Fruit fly (Drosophila melanogaster): Measurements from ENCODE around the gene scf.

Gene scf

DNA sequence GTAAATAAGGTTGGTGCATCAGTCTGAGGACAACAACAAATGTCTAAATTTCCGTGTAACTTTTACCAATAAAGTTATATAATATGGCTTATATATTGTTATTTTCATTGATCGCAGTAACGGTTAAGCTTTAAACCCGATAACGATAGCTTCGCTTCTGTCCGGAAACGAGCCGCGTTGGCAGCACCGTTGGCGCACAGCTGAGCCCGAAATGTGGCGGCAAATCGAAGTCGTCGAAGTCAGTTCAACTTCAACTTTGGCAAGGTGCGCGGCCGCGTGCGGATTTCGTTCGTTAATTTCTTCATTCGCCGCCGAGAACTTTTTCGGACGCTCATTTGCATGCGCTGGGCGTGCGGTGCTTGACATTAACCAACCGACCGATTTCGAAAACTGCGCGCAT lies 19.8 kb downstream of the scf start, which contains the start of gene Myo61F (continued):
- TF ChIP-seq HLHmδ (GFP tag; optimal IDR thresholded peaks at IDR 0.05) (no peak), CG18764 (GFP tag; optimal IDR thresholded peaks at IDR 0.05) (no peak), Drgx (GFP tag; IDR thresholded peaks at IDR 0.05) (no peak), ham (GFP tag; IDR thresholded peaks at IDR 0.05) (no peak), CG17186 (GFP tag; optimal IDR thresholded peaks at IDR 0.05) (peak; percentile 72), gce (GFP tag; IDR thresholded peaks at IDR 0.05) (0 out of 3 replicates have a peak, but pooled peaks have one; percentile 23), ci (GFP tag; IDR thresholded peaks at IDR 0.05) (peak; percentile 34; the same call in 1 of the 3 replicates), Hr78 (GFP tag; optimal IDR thresholded peaks at IDR 0.05) (peak in 1 of 2 experiments; percentile 38), Nf-YC (tag; optimal IDR thresholded peaks at IDR 0.05) (no peak), Aef1 (GFP tag; IDR thresholded peaks at IDR 0.05) (no peak), Doc2 (GFP tag; IDR thresholded peaks at IDR 0.05) (no peak), Pdp1 (GFP tag; optimal IDR thresholded peaks at IDR 0.05) (peak in 1 of 2 experiments; percentile 94), CG18262 (tag; optimal IDR thresholded peaks at IDR 0.05) (no peak), pho (GFP tag; optimal IDR thresholded peaks at IDR 0.05) (no peak), CG17802 (tag; optimal IDR thresholded peaks at IDR 0.05) (no peak), tx (GFP tag; optimal IDR thresholded peaks at IDR 0.05) (no peak), ash1 (GFP tag; optimal IDR thresholded peaks at IDR 0.05) (no peak), tll (GFP tag; optimal IDR thresholded peaks at IDR 0.05) (no peak), CG13296 (GFP tag; optimal IDR thresholded peaks at IDR 0.05) (no peak), CG18599 (GFP tag; optimal IDR thresholded peaks at IDR 0.05) (no peak), CG2116 (GFP tag; optimal IDR thresholded peaks at IDR 0.05) (peak; percentile 2), nom (GFP tag; optimal IDR thresholded peaks at IDR 0.05) (peak; percentile 34), CG34224 (GFP tag; IDR thresholded peaks at IDR 0.05; ENCODE audit: partially characterized antibody) (peak; percentile 61; the same call in 1 of the 3 replicates), crol (GFP tag; IDR thresholded peaks at IDR 0.05) (no peak), Spps (tag; optimal IDR thresholded peaks at IDR 0.05) (no peak), Bgb (GFP tag; IDR thresholded peaks at IDR 0.05; ENCODE audit: partially characterized antibody) (peak; percentile 58), scrt (GFP tag; optimal IDR thresholded peaks at IDR 0.05) (no peak), bbx (GFP tag; IDR thresholded peaks at IDR 0.05; ENCODE audit: partially characterized antibody) (peak; percentile 64; the same call in 1 of the 2 replicates), Hand (GFP tag; optimal IDR thresholded peaks at IDR 0.05) (no peak), Dref (GFP tag; IDR thresholded peaks at IDR 0.05) (peak; percentile 78), so (GFP tag; IDR thresholded peaks at IDR 0.05) (no peak), CG10366 (GFP tag; IDR thresholded peaks at IDR 0.05) (no peak), CG15514 (GFP tag; optimal IDR thresholded peaks at IDR 0.05) (peak; percentile 63), mam (GFP tag; optimal IDR thresholded peaks at IDR 0.05) (no peak), CG10274 (GFP tag; optimal IDR thresholded peaks at IDR 0.05) (no peak), Dip2 (GFP tag; IDR thresholded peaks at IDR 0.05) (no peak), B-H2 (GFP tag; optimal IDR thresholded peaks at IDR 0.05) (peak; percentile 32), ranshi (GFP tag; IDR thresholded peaks at IDR 0.05) (no peak), Mrtf (GFP tag; IDR thresholded peaks at IDR 0.05) (no peak), ftz-f1 (GFP tag; optimal IDR thresholded peaks at IDR 0.05) (no peak), onecut (GFP tag; IDR thresholded peaks at IDR 0.05) (peak; percentile 46), CG3995 (GFP tag; optimal IDR thresholded peaks at IDR 0.05) (peak; percentile 87), bab2 (GFP tag; optimal IDR thresholded peaks at IDR 0.05) (no peak), kah (GFP tag; optimal IDR thresholded peaks at IDR 0.05) (no peak), CG8089 (GFP tag; optimal IDR thresholded peaks at IDR 0.05) (no peak), knrl (GFP tag; IDR thresholded peaks at IDR 0.05; ENCODE audit: partially characterized antibody) (0 out of 3 replicates have a peak, but pooled peaks have one; percentile 23), CG4404 (GFP tag; IDR thresholded peaks at IDR 0.05) (no peak), ATbp (GFP tag; optimal IDR thresholded peaks at IDR 0.05) (no peak), CG4282 (GFP tag; optimal IDR thresholded peaks at IDR 0.05) (no peak), nerfin-1 (tag; optimal IDR thresholded peaks at IDR 0.05) (no peak)
